Worm (Caenorhabditis elegans) whole organism, L2 larva: ENCODE results near the gene twf-2.

Source experiments
- C34F6.9 ChIP-seq: fragments of 150-350 bp; optimal IDR thresholded peaks from 2 replicates; lab custom pipeline; 2014; ENCODE audit warnings: missing biosample characterization, missing genetic modification characterization
- F13H6.1 ChIP-seq: sonication (generic microtip); optimal IDR thresholded peaks from 2 replicates; lab custom pipeline; 2016; ENCODE audit warnings: missing genetic modification characterization, missing compliant biosample characterization
- alr-1 ChIP-seq: fragments of 150-350 bp; optimal IDR thresholded peaks from 2 replicates; lab custom pipeline; 2014; ENCODE audit warnings: missing biosample characterization, missing genetic modification characterization
- ama-1 ChIP-seq: fragments of 150-350 bp; optimal IDR thresholded peaks from 2 replicates; lab custom pipeline; 2018; ENCODE audit warnings: inconsistent platforms
- blmp-1 ChIP-seq: sonication (generic microtip); optimal IDR thresholded peaks from 2 replicates; lab custom pipeline; 2017; ENCODE audit warnings: missing genetic modification characterization, mild to moderate bottlenecking, missing compliant biosample characterization, antibody characterized with exemption, moderate library complexity; ENCODE audit not compliant: insufficient read depth
- ceh-16 ChIP-seq: fragments of 150-350 bp; optimal IDR thresholded peaks from 2 replicates; lab custom pipeline; 2014; ENCODE audit warnings: missing biosample characterization, missing genetic modification characterization
- ceh-82 ChIP-seq: fragments of 150-350 bp; optimal IDR thresholded peaks from 2 replicates; lab custom pipeline; 2014; ENCODE audit warnings: missing biosample characterization, missing genetic modification characterization
- crh-2 ChIP-seq: sonication (generic microtip); optimal IDR thresholded peaks from 2 replicates; lab custom pipeline; 2017; ENCODE audit warnings: missing biosample characterization, missing genetic modification characterization
- dmd-4 ChIP-seq: sonication (generic microtip); optimal IDR thresholded peaks from 2 replicates; lab custom pipeline; 2017; ENCODE audit warnings: missing biosample characterization, missing genetic modification characterization
- egl-27 ChIP-seq: sonication (generic microtip); optimal IDR thresholded peaks from 3 replicates; lab custom pipeline; 2017; ENCODE audit warnings: missing biosample characterization, missing genetic modification reagents, missing genetic modification characterization
- elt-1 ChIP-seq: fragments of 150-350 bp; optimal IDR thresholded peaks from 2 replicates; lab custom pipeline; 2014; ENCODE audit warnings: missing biosample characterization, missing genetic modification characterization
- fos-1 ChIP-seq: fragments of 150-350 bp; optimal IDR thresholded peaks from 2 replicates; lab custom pipeline; 2014; ENCODE audit warnings: missing biosample characterization, missing genetic modification characterization
- lin-11 ChIP-seq: fragments of 150-350 bp; sonication (generic microtip); optimal IDR thresholded peaks from 2 replicates; lab custom pipeline; 2014; ENCODE audit warnings: missing biosample characterization, missing genetic modification characterization, inconsistent platforms, mixed read lengths
- lin-13 ChIP-seq: fragments of 150-350 bp; optimal IDR thresholded peaks from 2 replicates; lab custom pipeline; 2014; ENCODE audit warnings: missing biosample characterization, missing genetic modification reagents, missing genetic modification characterization
- lin-39 ChIP-seq: fragments of 150-350 bp; optimal IDR thresholded peaks from 2 replicates; lab custom pipeline; 2014; ENCODE audit warnings: missing biosample characterization, missing genetic modification reagents, missing genetic modification characterization
- lsy-2 ChIP-seq, 2 experiments: fragments of 150-350 bp in 1 of 2; sonication (generic microtip) in 1 of 2; optimal IDR thresholded peaks; 2 replicates each; lab custom pipeline; 2014 to 2017; ENCODE audit warnings: missing biosample characterization in 2 of 2, missing genetic modification characterization in 2 of 2
- mab-5 ChIP-seq: fragments of 150-350 bp; optimal IDR thresholded peaks from 2 replicates; lab custom pipeline; 2014; ENCODE audit warnings: missing biosample characterization, missing genetic modification characterization
- mdl-1 ChIP-seq, 2 experiments: fragments of 150-350 bp in 1 of 2; sonication (generic microtip) in 1 of 2; optimal IDR thresholded peaks; 2 replicates each; lab custom pipeline; 2017; ENCODE audit warnings: missing biosample characterization in 2 of 2, missing genetic modification characterization in 2 of 2
- nhr-10 ChIP-seq: sonication (generic microtip); optimal IDR thresholded peaks from 2 replicates; lab custom pipeline; 2017; ENCODE audit warnings: missing biosample characterization, missing genetic modification characterization
- nhr-11 ChIP-seq: fragments of 150-350 bp; optimal IDR thresholded peaks from 2 replicates; lab custom pipeline; 2014; ENCODE audit warnings: missing biosample characterization, missing genetic modification characterization
- nhr-129 ChIP-seq: fragments of 150-350 bp; optimal IDR thresholded peaks from 2 replicates; lab custom pipeline; 2014; ENCODE audit warnings: missing biosample characterization, missing genetic modification characterization
- nhr-21 ChIP-seq: fragments of 150-350 bp; optimal IDR thresholded peaks from 2 replicates; lab custom pipeline; 2014; ENCODE audit warnings: missing biosample characterization, missing genetic modification characterization
- nhr-23 ChIP-seq: fragments of 150-350 bp; optimal IDR thresholded peaks from 2 replicates; lab custom pipeline; 2014; ENCODE audit warnings: missing biosample characterization, missing genetic modification reagents, missing genetic modification characterization
- nhr-25 ChIP-seq: fragments of 150-350 bp; sonication (generic microtip); optimal IDR thresholded peaks from 3 replicates; lab custom pipeline; 2014; ENCODE audit warnings: missing biosample characterization, missing genetic modification characterization
- nhr-6 ChIP-seq: fragments of 150-350 bp; optimal IDR thresholded peaks from 2 replicates; lab custom pipeline; 2014; ENCODE audit warnings: missing biosample characterization, missing genetic modification characterization
- nhr-77 ChIP-seq: fragments of 150-350 bp; optimal IDR thresholded peaks from 2 replicates; lab custom pipeline; 2014; ENCODE audit warnings: missing biosample characterization, missing genetic modification characterization
- peb-1 ChIP-seq: fragments of 150-350 bp; optimal IDR thresholded peaks from 2 replicates; lab custom pipeline; 2014; ENCODE audit warnings: missing biosample characterization, missing genetic modification characterization
- sem-4 ChIP-seq: fragments of 150-350 bp; optimal IDR thresholded peaks from 2 replicates; lab custom pipeline; 2014; ENCODE audit warnings: missing biosample characterization, missing genetic modification reagents, missing genetic modification characterization
- skn-1 ChIP-seq: sonication (generic microtip); optimal IDR thresholded peaks from 2 replicates; lab custom pipeline; 2017; ENCODE audit warnings: missing biosample characterization, missing genetic modification characterization
- sma-3 ChIP-seq: sonication (generic microtip); optimal IDR thresholded peaks from 2 replicates; lab custom pipeline; 2016; ENCODE audit warnings: missing genetic modification reagents, missing genetic modification characterization, missing compliant biosample characterization
- sma-9 ChIP-seq, 2 experiments: fragments of 150-350 bp in 1 of 2; sonication (generic microtip) in 1 of 2; optimal IDR thresholded peaks; 2 replicates each; lab custom pipeline; 2014 to 2016; ENCODE audit warnings: missing genetic modification characterization in 2 of 2, mild to moderate bottlenecking in 1 of 2, missing biosample characterization in 1 of 2, missing compliant biosample characterization in 1 of 2, missing genetic modification reagents in 1 of 2, moderate library complexity in 1 of 2
- snpc-4 ChIP-seq: fragments of 150-350 bp; optimal IDR thresholded peaks from 2 replicates; lab custom pipeline; 2014; ENCODE audit warnings: missing biosample characterization, missing genetic modification characterization
- unc-55 ChIP-seq: fragments of 150-350 bp; sonication (generic microtip); optimal IDR thresholded peaks from 3 replicates; lab custom pipeline; 2014; ENCODE audit warnings: missing biosample characterization, missing genetic modification reagents, missing genetic modification characterization
- zag-1 ChIP-seq: fragments of 150-350 bp; optimal IDR thresholded peaks from 2 replicates; lab custom pipeline; 2014; ENCODE audit warnings: missing biosample characterization, missing genetic modification characterization
- ztf-11 ChIP-seq: sonication (generic microtip); optimal IDR thresholded peaks from 2 replicates; lab custom pipeline; 2017; ENCODE audit warnings: missing biosample characterization, missing genetic modification characterization
- ztf-4 ChIP-seq: fragments of 150-350 bp; optimal IDR thresholded peaks from 2 replicates; lab custom pipeline; 2014; ENCODE audit warnings: missing biosample characterization, missing genetic modification characterization

twf-2 gene

ce11 chrX:16484043-16484442, 38.0 kb downstream of the twf-2 start:
- peak; percentile 80 for TF ChIP-seq fos-1
- peak; percentile 29 for TF ChIP-seq unc-55 (GFP tag; lab: Kevin White, UChicago)
- TF ChIP-seq nhr-21 (tag; lab: Kevin White, UChicago) = no peak

ce11 chrX:16484681-16485080, 38.7 kb downstream of the twf-2 start:
- TF ChIP-seq nhr-23 (tag; lab: Kevin White, UChicago) (no peak), ceh-16 (tag; lab: Kevin White, UChicago) (no peak), nhr-11 (no peak), peb-1 (tag; lab: Kevin White, UChicago) (no peak), F13H6.1 (tag; lab: Kevin White, UChicago) (peak; percentile 51), nhr-10 (tag; lab: Kevin White, UChicago) (no peak), ceh-82 (tag; lab: Kevin White, UChicago) (no peak), snpc-4 (tag; lab: Kevin White, UChicago) (peak; percentile 22), lin-13 (GFP tag; lab: Kevin White, UChicago) (peak; percentile 22), ama-1 (lab: Kevin White, UChicago) (no peak), crh-2 (tag; lab: Kevin White, UChicago) (peak; percentile 40), nhr-25 (tag; lab: Kevin White, UChicago) (no peak), egl-27 (tag; lab: Kevin White, UChicago) (peak; percentile 63), nhr-129 (tag; lab: Kevin White, UChicago) (peak; percentile 39), unc-55 (GFP tag; lab: Kevin White, UChicago) (peak; percentile 12), C34F6.9 (peak; percentile 58), ztf-4 (no peak), lsy-2 (tag; optimal IDR thresholded peaks at IDR 0.05; lab: Kevin White, UChicago) (peak in 1 of 2 experiments; percentile 37), sem-4 (tag; lab: Kevin White, UChicago) (peak; percentile 74), fos-1 (peak; percentile 41), zag-1 (tag; lab: Kevin White, UChicago) (peak; percentile 44), mab-5 (tag; lab: Kevin White, UChicago) (peak; percentile 16), lin-39 (no peak), sma-9 (GFP tag; optimal IDR thresholded peaks at IDR 0.05; lab: Kevin White, UChicago) (peak; percentile 40), sma-9 (tag; optimal IDR thresholded peaks at IDR 0.05; lab: Kevin White, UChicago) (no peak)

ce11 chrX:16485322-16485721, 39.3 kb downstream of the twf-2 start:
- TF ChIP-seq nhr-21 (tag; lab: Kevin White, UChicago) (no peak), ama-1 (lab: Kevin White, UChicago) (no peak), C34F6.9 (no peak), lsy-2 (tag; optimal IDR thresholded peaks at IDR 0.05; lab: Kevin White, UChicago) (no peak), crh-2 (tag; lab: Kevin White, UChicago) (no peak), nhr-10 (tag; lab: Kevin White, UChicago) (no peak), elt-1 (tag; lab: Kevin White, UChicago) (no peak), zag-1 (tag; lab: Kevin White, UChicago) (no peak), nhr-23 (tag; lab: Kevin White, UChicago) (no peak), blmp-1 (tag; lab: Kevin White, UChicago) (no peak), lin-11 (tag; lab: Kevin White, UChicago) (no peak), ztf-11 (tag; lab: Kevin White, UChicago) (no peak), ztf-4 (no peak), fos-1 (no peak), nhr-6 (no peak), alr-1 (tag; lab: Kevin White, UChicago) (no peak), dmd-4 (tag; lab: Kevin White, UChicago) (no peak), mdl-1 (tag; optimal IDR thresholded peaks at IDR 0.05; lab: Kevin White, UChicago) (no peak)

ce11 chrX:16487068-16487658, 41.2 kb downstream of the twf-2 start, which contains the start of gene cah-3:
Gene cah-3 (plus strand): TSS chrX:16487481.
- peak; percentile 88 for TF ChIP-seq fos-1
- no peak for TF ChIP-seq ceh-16 (tag; lab: Kevin White, UChicago)
- TF ChIP-seq sma-9 (GFP tag; optimal IDR thresholded peaks at IDR 0.05; lab: Kevin White, UChicago) = peak; percentile 7
- TF ChIP-seq sma-9 (tag; optimal IDR thresholded peaks at IDR 0.05; lab: Kevin White, UChicago) = no peak
- no peak for TF ChIP-seq lin-13 (GFP tag; lab: Kevin White, UChicago)
- TF ChIP-seq mdl-1 (tag; optimal IDR thresholded peaks at IDR 0.05; lab: Kevin White, UChicago) = peak in 1 of 2 experiments; percentile 15
- peak; percentile 61 for TF ChIP-seq crh-2 (tag; lab: Kevin White, UChicago)
- TF ChIP-seq nhr-77 (tag; lab: Kevin White, UChicago) = no peak
- TF ChIP-seq skn-1 = no peak
- TF ChIP-seq sma-3 (GFP tag; lab: Kevin White, UChicago) = no peak
